Fruit fly (Drosophila melanogaster): ENCODE data around the gene CG8004.

DNA sequence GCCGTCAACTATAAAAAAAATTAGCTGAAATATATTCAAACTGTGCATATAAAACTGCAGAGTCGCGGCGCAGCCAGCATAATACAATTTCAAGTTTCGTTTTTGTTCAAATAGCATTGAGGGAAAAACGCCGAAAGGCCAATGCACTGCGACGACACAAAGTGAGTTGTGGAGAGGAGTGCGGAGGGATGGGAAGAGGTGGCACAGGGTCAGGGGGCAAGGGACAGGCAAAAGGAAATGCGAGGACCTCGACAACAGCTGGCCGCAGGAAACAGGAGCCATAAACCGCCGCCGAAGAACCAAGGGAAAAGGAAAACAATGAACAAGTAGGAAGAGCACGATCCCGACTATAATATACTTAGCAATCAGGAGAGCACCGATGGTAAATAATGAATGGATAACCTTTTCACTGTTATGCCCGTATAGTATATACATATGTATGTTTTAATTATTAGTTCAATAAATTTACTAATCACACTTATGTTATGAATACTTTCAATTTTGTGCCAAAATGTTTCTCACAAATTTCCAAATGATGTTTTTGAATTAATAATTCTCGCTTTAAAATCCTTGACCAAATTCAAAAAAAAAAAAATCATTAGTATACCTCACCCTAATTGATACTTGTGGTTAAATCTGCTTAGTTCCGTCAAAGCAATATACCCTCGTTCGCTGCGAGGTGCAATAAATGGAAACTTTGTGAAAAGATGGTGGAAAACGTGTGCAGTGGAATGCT lies 29.6 kb downstream of the CG8004 start:
- no peak for TF ChIP-seq h (GFP tag; optimal IDR thresholded peaks at IDR 0.05)
- TF ChIP-seq fru (GFP tag; optimal IDR thresholded peaks at IDR 0.05): no peak
- no peak for TF ChIP-seq Dfd (GFP tag; optimal IDR thresholded peaks at IDR 0.05)
- TF ChIP-seq sv (GFP tag; optimal IDR thresholded peaks at IDR 0.05): no peak
- peak; percentile 25 for TF ChIP-seq woc (GFP tag; optimal IDR thresholded peaks at IDR 0.05)
- TF ChIP-seq CG9705 (GFP tag; optimal IDR thresholded peaks at IDR 0.05): no peak
